Worm (Caenorhabditis elegans): ENCODE results near the gene srd-21.
A peak's percentile ranks its signal among the peaks of the same experiment; 100 is the strongest.

DNA sequence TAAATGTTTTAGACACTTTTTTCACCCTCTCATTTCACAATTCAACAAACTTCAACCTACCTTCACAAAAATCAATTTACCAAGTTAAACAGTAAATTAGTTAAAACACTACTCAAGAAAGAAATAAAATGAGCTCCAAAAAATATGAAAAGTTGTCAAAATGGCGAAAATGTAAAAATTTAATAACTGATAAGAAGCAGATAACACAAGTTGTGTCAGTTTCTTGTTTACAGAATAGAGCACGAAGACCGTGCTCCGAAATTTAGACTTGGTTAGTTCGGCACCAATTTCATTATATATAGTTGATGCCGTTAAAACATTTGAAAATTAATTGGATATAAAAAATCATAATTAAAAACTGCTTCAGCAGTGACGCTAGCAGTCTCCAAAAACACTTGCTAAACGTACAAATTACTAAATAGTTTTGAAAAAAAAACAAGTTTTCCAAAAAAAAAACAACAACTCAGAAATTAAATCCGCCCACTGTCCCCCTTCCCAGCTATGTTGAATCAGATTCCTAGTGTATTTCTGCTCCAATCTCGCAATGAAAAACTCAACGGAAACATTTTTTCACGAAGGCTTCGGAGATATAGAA lies 18.8 kb upstream of the srd-21 start, which contains the start of gene srw-54:
- peak; percentile 76 for TF ChIP-seq elt-2 (tag; optimal IDR thresholded peaks at IDR 0.05)
- TF ChIP-seq fkh-10 (GFP tag; optimal IDR thresholded peaks at IDR 0.05), result no peak
- no peak for TF ChIP-seq mml-1 (tag; optimal IDR thresholded peaks at IDR 0.05)
- TF ChIP-seq R02D3.7 (tag; optimal IDR thresholded peaks at IDR 0.05), result no peak
- no peak for TF ChIP-seq nhr-11 (tag; optimal IDR thresholded peaks at IDR 0.05)
- peak; percentile 33 for TF ChIP-seq pqm-1 (tag; optimal IDR thresholded peaks at IDR 0.05)

Data from whole organism, L3 larva.